Worm (Caenorhabditis elegans) whole organism, L4/young adult: Measurements from ENCODE around the gene syd-1.

Experiments used
- W03F9.2 ChIP-seq: fragments of 150-350 bp; optimal IDR thresholded peaks from 2 replicates; lab custom pipeline; 2014; ENCODE audit warnings: missing biosample characterization, missing genetic modification characterization
- him-1 ChIP-seq: sonication (generic microtip); optimal IDR thresholded peaks from 2 replicates; lab custom pipeline; 2016; ENCODE audit warnings: missing genotype, missing genetic modification reagents, missing genetic modification characterization, missing compliant biosample characterization

- TF ChIP-seq him-1 = no peak
- TF ChIP-seq W03F9.2 = no peak
These were observed 25.7 kb upstream of the syd-1 start, which contains the start of gene R07G3.8 for ce11 chrII:7620413-7620812.
